Worm (Caenorhabditis elegans): Measurements from ENCODE around the gene ZK809.1.
A peak's percentile ranks its signal among the peaks of the same experiment; 100 is the strongest.

ZK809.1 gene

ce11 chrIV:11636409-11636723, 5.5 kb upstream of the ZK809.1 start, which contains the start of gene F58B3.6:
Gene F58B3.6, plus strand, starts transcription at chrIV:11636648.
- TF ChIP-seq sem-4 (tag; optimal IDR thresholded peaks at IDR 0.05) (no peak), nhr-21 (tag; optimal IDR thresholded peaks at IDR 0.05) (no peak), nhr-23 (tag; optimal IDR thresholded peaks at IDR 0.05) (no peak), F13H6.1 (tag; optimal IDR thresholded peaks at IDR 0.05) (no peak), fos-1 (tag; optimal IDR thresholded peaks at IDR 0.05) (no peak), crh-2 (tag; optimal IDR thresholded peaks at IDR 0.05) (peak; percentile 19), elt-3 (tag; optimal IDR thresholded peaks at IDR 0.05) (no peak), ztf-1 (GFP tag; conservative IDR thresholded peaks at IDR 0.05) (no peak), peb-1 (tag; optimal IDR thresholded peaks at IDR 0.05) (no peak), nhr-77 (tag; optimal IDR thresholded peaks at IDR 0.05) (no peak), aly-2 (tag; optimal IDR thresholded peaks at IDR 0.05) (no peak), ama-1 (optimal IDR thresholded peaks at IDR 0.05) (no peak), C34F6.9 (tag; optimal IDR thresholded peaks at IDR 0.05) (peak; percentile 10), zag-1 (tag; optimal IDR thresholded peaks at IDR 0.05) (no peak), R02D3.7 (tag; optimal IDR thresholded peaks at IDR 0.05) (no peak), elt-1 (tag; optimal IDR thresholded peaks at IDR 0.05) (no peak), sma-3 (GFP tag; optimal IDR thresholded peaks at IDR 0.05) (no peak), skn-1 (tag; optimal IDR thresholded peaks at IDR 0.05) (no peak), snpc-4 (tag; optimal IDR thresholded peaks at IDR 0.05) (no peak), ZK546.5 (tag; optimal IDR thresholded peaks at IDR 0.05) (no peak), nhr-25 (tag; optimal IDR thresholded peaks at IDR 0.05) (peak; percentile 3), nhr-237 (tag; optimal IDR thresholded peaks at IDR 0.05) (no peak), ceh-16 (tag; optimal IDR thresholded peaks at IDR 0.05) (no peak), unc-62 (GFP tag; optimal IDR thresholded peaks at IDR 0.05) (no peak), blmp-1 (tag; optimal IDR thresholded peaks at IDR 0.05; ENCODE audit: insufficient read depth) (no peak), nhr-11 (tag; optimal IDR thresholded peaks at IDR 0.05) (no peak), nhr-10 (tag; optimal IDR thresholded peaks at IDR 0.05) (no peak), mab-5 (tag; optimal IDR thresholded peaks at IDR 0.05) (no peak), lin-39 (tag; optimal IDR thresholded peaks at IDR 0.05) (no peak), mbf-1 (tag; optimal IDR thresholded peaks at IDR 0.05) (no peak), alr-1 (tag; optimal IDR thresholded peaks at IDR 0.05) (no peak), unc-39 (tag; optimal IDR thresholded peaks at IDR 0.05) (no peak), egl-27 (tag; optimal IDR thresholded peaks at IDR 0.05) (no peak), lin-11 (tag; optimal IDR thresholded peaks at IDR 0.05) (no peak), gmeb-1 (tag; optimal IDR thresholded peaks at IDR 0.05) (peak; percentile 27), ztf-11 (tag; optimal IDR thresholded peaks at IDR 0.05) (no peak), Y55F3AM.14 (GFP tag; optimal IDR thresholded peaks at IDR 0.05) (no peak), ceh-82 (tag; optimal IDR thresholded peaks at IDR 0.05) (no peak), sma-9 (GFP tag; optimal IDR thresholded peaks at IDR 0.05) (peak; percentile 27), sma-9 (tag; optimal IDR thresholded peaks at IDR 0.05) (no peak), ztf-4 (tag; optimal IDR thresholded peaks at IDR 0.05) (no peak), nhr-12 (tag; optimal IDR thresholded peaks at IDR 0.05) (no peak), unc-55 (GFP tag; optimal IDR thresholded peaks at IDR 0.05) (no peak), nhr-129 (tag; optimal IDR thresholded peaks at IDR 0.05) (peak; percentile 40), nhr-6 (tag; optimal IDR thresholded peaks at IDR 0.05) (no peak), dmd-4 (tag; optimal IDR thresholded peaks at IDR 0.05) (no peak), lsy-2 (tag; optimal IDR thresholded peaks at IDR 0.05) (peak in 1 of 2 experiments; percentile 43)

ce11 chrIV:11638016-11638415, 3.9 kb upstream of the ZK809.1 start, which contains the start of gene rbm-17:
Gene rbm-17, plus strand, starts transcription at chrIV:11638316.
- TF ChIP-seq nhr-25 (tag; optimal IDR thresholded peaks at IDR 0.05) = no peak
- TF ChIP-seq unc-39 (tag; optimal IDR thresholded peaks at IDR 0.05) = no peak
- TF ChIP-seq skn-1 (tag; optimal IDR thresholded peaks at IDR 0.05) = no peak
- TF ChIP-seq alr-1 (tag; optimal IDR thresholded peaks at IDR 0.05) = no peak
- no peak for TF ChIP-seq unc-62 (GFP tag; optimal IDR thresholded peaks at IDR 0.05)
- no peak for TF ChIP-seq Y55F3AM.14 (GFP tag; optimal IDR thresholded peaks at IDR 0.05)
- TF ChIP-seq dmd-4 (tag; optimal IDR thresholded peaks at IDR 0.05) = no peak
- no peak for TF ChIP-seq blmp-1 (tag; optimal IDR thresholded peaks at IDR 0.05; ENCODE audit: insufficient read depth)
- no peak for TF ChIP-seq fos-1 (tag; optimal IDR thresholded peaks at IDR 0.05)
- TF ChIP-seq nhr-129 (tag; optimal IDR thresholded peaks at IDR 0.05) = no peak
- no peak for TF ChIP-seq nhr-12 (tag; optimal IDR thresholded peaks at IDR 0.05)
- TF ChIP-seq C34F6.9 (tag; optimal IDR thresholded peaks at IDR 0.05) = no peak
- no peak for TF ChIP-seq R02D3.7 (tag; optimal IDR thresholded peaks at IDR 0.05)
- no peak for TF ChIP-seq sma-9 (GFP tag; optimal IDR thresholded peaks at IDR 0.05)
- no peak for TF ChIP-seq sma-9 (tag; optimal IDR thresholded peaks at IDR 0.05)
- no peak for TF ChIP-seq sma-3 (GFP tag; optimal IDR thresholded peaks at IDR 0.05)
- no peak for TF ChIP-seq lin-11 (tag; optimal IDR thresholded peaks at IDR 0.05)
- no peak for TF ChIP-seq nhr-6 (tag; optimal IDR thresholded peaks at IDR 0.05)
- TF ChIP-seq aly-2 (tag; optimal IDR thresholded peaks at IDR 0.05) = no peak
- no peak for TF ChIP-seq nhr-237 (tag; optimal IDR thresholded peaks at IDR 0.05)
- no peak for TF ChIP-seq ztf-11 (tag; optimal IDR thresholded peaks at IDR 0.05)

Data from whole organism, L2 larva.